Worm (Caenorhabditis elegans) whole organism, L4 larva: ENCODE data around the gene fut-3.

Source experiments
- aly-2 ChIP-seq: sonication (generic microtip); optimal IDR thresholded peaks from 2 replicates; lab custom pipeline; 2018; ENCODE audit warnings: missing biosample characterization, missing genetic modification characterization
- arid-1 ChIP-seq: fragments of 200-800 bp; sonication (Bioruptor generic); conservative IDR thresholded peaks from 2 replicates; pipeline ENCODE4 v1.3.6; 2022; ENCODE audit warnings: missing genetic modification reagents, missing genetic modification characterization, missing compliant biosample characterization
- ces-1 ChIP-seq: fragments of 150-350 bp; sonication (generic microtip); optimal IDR thresholded peaks from 4 replicates; lab custom pipeline; 2014; ENCODE audit warnings: missing biosample characterization, missing genetic modification reagents, missing genetic modification characterization
- lin-15B ChIP-seq: fragments of 150-350 bp; sonication (generic microtip); optimal IDR thresholded peaks from 3 replicates; lab custom pipeline; 2014; ENCODE audit warnings: missing biosample characterization, missing genetic modification characterization
- mep-1 ChIP-seq: fragments of 150-350 bp; sonication (generic microtip); optimal IDR thresholded peaks from 3 replicates; lab custom pipeline; 2014; ENCODE audit warnings: missing biosample characterization, missing genetic modification characterization
- nhr-10 ChIP-seq: fragments of 150-350 bp; optimal IDR thresholded peaks from 2 replicates; lab custom pipeline; 2014; ENCODE audit warnings: missing biosample characterization, missing genetic modification characterization
- nhr-25 ChIP-seq: sonication (generic microtip); optimal IDR thresholded peaks from 2 replicates; lab custom pipeline; 2017; ENCODE audit warnings: missing genetic modification characterization, mild to moderate bottlenecking, missing compliant biosample characterization, antibody characterized with exemption, moderate library complexity, borderline replicate concordance; ENCODE audit not compliant: insufficient read depth
- nhr-28 ChIP-seq: fragments of 150-350 bp; optimal IDR thresholded peaks from 2 replicates; lab custom pipeline; 2014; ENCODE audit warnings: missing biosample characterization, missing genetic modification characterization
- nhr-48 ChIP-seq: sonication (generic microtip); optimal IDR thresholded peaks from 2 replicates; lab custom pipeline; 2016; ENCODE audit warnings: mild to moderate bottlenecking, missing genetic modification characterization, missing compliant biosample characterization
- nhr-77 ChIP-seq: fragments of 150-350 bp; optimal IDR thresholded peaks from 2 replicates; lab custom pipeline; 2014; ENCODE audit warnings: missing biosample characterization, missing genetic modification characterization
- saeg-2 ChIP-seq: fragments of 200-800 bp; sonication (Bioruptor generic); IDR thresholded peaks from 2 replicates; pipeline ENCODE4 v1.3.6; 2022; ENCODE audit warnings: missing genetic modification reagents, missing genetic modification characterization, missing compliant biosample characterization
- unc-62 ChIP-seq, 3 experiments: fragments of 150-350 bp in 1 of 3; sonication (generic microtip); optimal IDR thresholded peaks in 2 of 3; peaks in 1 of 3; 1 replicate in 1 of 3; 2 replicates in 2 of 3; lab custom pipeline; 2014 to 2017; ENCODE audit warnings: missing biosample characterization in 3 of 3, missing genetic modification characterization in 3 of 3, missing genetic modification reagents in 3 of 3, missing genotype in 1 of 3
- zag-1 ChIP-seq: fragments of 150-350 bp; optimal IDR thresholded peaks from 2 replicates; lab custom pipeline; 2014; ENCODE audit warnings: missing biosample characterization, missing genetic modification characterization
- ztf-7 ChIP-seq: fragments of 150-350 bp; optimal IDR thresholded peaks from 2 replicates; lab custom pipeline; 2014; ENCODE audit warnings: missing biosample characterization, missing genetic modification characterization

- TF ChIP-seq nhr-25 (no peak), saeg-2 (GFP tag; lab: Robert Waterston, UW) (no peak), unc-62 (GFP tag; optimal IDR thresholded peaks at IDR 0.05 in 1 of 2; lab: Kevin White, UChicago) (no peak), unc-62 (tag; optimal IDR thresholded peaks at IDR 0.05; lab: Kevin White, UChicago) (no peak), zag-1 (no peak), nhr-77 (tag; lab: Kevin White, UChicago) (no peak), ces-1 (no peak), ztf-7 (tag; lab: Kevin White, UChicago) (no peak), mep-1 (tag; lab: Kevin White, UChicago) (no peak), arid-1 (GFP tag; lab: Robert Waterston, UW) (no peak), lin-15B (tag; lab: Kevin White, UChicago) (no peak), nhr-48 (no peak), nhr-28 (tag; lab: Kevin White, UChicago) (no peak), aly-2 (no peak), nhr-10 (tag; lab: Kevin White, UChicago) (no peak)
Observed at ce11 chrII:5659675-5660074, at the start of gene fut-3.
